Worm (Caenorhabditis elegans) whole organism, L3 larva: ENCODE data around the gene rpn-13.

ENCODE experiments used
- ZK546.5 ChIP-seq: sonication (generic microtip); optimal IDR thresholded peaks from 2 replicates; lab custom pipeline; 2017; ENCODE audit warnings: missing biosample characterization, missing genetic modification characterization
- aly-2 ChIP-seq: fragments of 150-350 bp; optimal IDR thresholded peaks from 2 replicates; lab custom pipeline; 2014; ENCODE audit warnings: missing biosample characterization, missing genetic modification characterization
- ama-1 ChIP-seq: fragments of 150-350 bp; optimal IDR thresholded peaks from 2 replicates; lab custom pipeline; 2018
- ceh-16 ChIP-seq: sonication (generic microtip); optimal IDR thresholded peaks from 2 replicates; lab custom pipeline; 2017; ENCODE audit warnings: missing biosample characterization, missing genetic modification characterization
- ceh-28 ChIP-seq: fragments of 150-350 bp; optimal IDR thresholded peaks from 2 replicates; lab custom pipeline; 2014; ENCODE audit warnings: missing biosample characterization, missing genetic modification reagents, missing genetic modification characterization
- ceh-9 ChIP-seq: sonication (generic microtip); optimal IDR thresholded peaks from 2 replicates; lab custom pipeline; 2018; ENCODE audit warnings: missing biosample characterization, missing genetic modification characterization
- egl-27 ChIP-seq: sonication (generic microtip); optimal IDR thresholded peaks from 4 replicates; lab custom pipeline; 2017; ENCODE audit warnings: missing biosample characterization, missing genetic modification reagents, missing genetic modification characterization
- egl-5 ChIP-seq: fragments of 150-350 bp; optimal IDR thresholded peaks from 2 replicates; lab custom pipeline; 2017; ENCODE audit warnings: missing biosample characterization, missing genetic modification reagents, missing genetic modification characterization, inconsistent platforms
- elt-1 ChIP-seq: fragments of 150-350 bp; optimal IDR thresholded peaks from 2 replicates; lab custom pipeline; 2014; ENCODE audit warnings: missing biosample characterization, missing genetic modification characterization
- elt-2 ChIP-seq: sonication (generic microtip); optimal IDR thresholded peaks from 2 replicates; lab custom pipeline; 2016; ENCODE audit warnings: missing genetic modification reagents, mild to moderate bottlenecking, missing genetic modification characterization, missing compliant biosample characterization
- elt-3 ChIP-seq, 3 experiments: fragments of 150-350 bp in 1 of 3; sonication (generic microtip) in 2 of 3; optimal IDR thresholded peaks; 2 replicates in 2 of 3; 4 replicates in 1 of 3; lab custom pipeline; 2014 to 2017; ENCODE audit warnings: missing biosample characterization in 3 of 3, missing genetic modification characterization in 3 of 3
- eor-1 ChIP-seq, 2 experiments: fragments of 150-350 bp; optimal IDR thresholded peaks; 2 replicates each; lab custom pipeline; 2014 to 2018; ENCODE audit warnings: missing biosample characterization in 2 of 2, missing genetic modification characterization in 2 of 2
- fkh-10 ChIP-seq: sonication (generic microtip); optimal IDR thresholded peaks from 2 replicates; lab custom pipeline; 2017; ENCODE audit warnings: missing biosample characterization, missing genetic modification reagents, missing genetic modification characterization
- fkh-2 ChIP-seq: fragments of 150-350 bp; optimal IDR thresholded peaks from 2 replicates; lab custom pipeline; 2014; ENCODE audit warnings: missing biosample characterization, missing genetic modification reagents, missing genetic modification characterization
- fos-1 ChIP-seq: fragments of 150-350 bp; optimal IDR thresholded peaks from 2 replicates; lab custom pipeline; 2014; ENCODE audit warnings: missing biosample characterization, missing genetic modification characterization
- hmg-11 ChIP-seq: sonication (generic microtip); optimal IDR thresholded peaks from 2 replicates; lab custom pipeline; 2016; ENCODE audit warnings: missing genetic modification characterization, missing compliant biosample characterization
- jun-1 ChIP-seq: fragments of 150-350 bp; optimal IDR thresholded peaks from 2 replicates; lab custom pipeline; 2014; ENCODE audit warnings: missing biosample characterization, missing genetic modification reagents, missing genetic modification characterization
- lin-15B ChIP-seq: fragments of 150-350 bp; optimal IDR thresholded peaks from 2 replicates; lab custom pipeline; 2014; ENCODE audit warnings: missing biosample characterization, missing genetic modification characterization
- lin-39 ChIP-seq: fragments of 150-350 bp; optimal IDR thresholded peaks from 2 replicates; lab custom pipeline; 2018; ENCODE audit warnings: missing biosample characterization, missing genetic modification reagents, missing genetic modification characterization
- mdl-1 ChIP-seq: fragments of 150-350 bp; optimal IDR thresholded peaks from 2 replicates; lab custom pipeline; 2014; ENCODE audit warnings: missing biosample characterization, missing genetic modification characterization
- mml-1 ChIP-seq: fragments of 150-350 bp; sonication (generic microtip); optimal IDR thresholded peaks from 3 replicates; lab custom pipeline; 2014; ENCODE audit warnings: missing biosample characterization, missing genetic modification characterization
- nfya-1 ChIP-seq: sonication (generic microtip); optimal IDR thresholded peaks from 2 replicates; lab custom pipeline; 2017; ENCODE audit warnings: missing genetic modification characterization, mild to moderate bottlenecking, missing compliant biosample characterization, antibody characterized with exemption, moderate library complexity; ENCODE audit not compliant: insufficient read depth
- nhr-11 ChIP-seq: fragments of 150-350 bp; optimal IDR thresholded peaks from 2 replicates; lab custom pipeline; 2014; ENCODE audit warnings: missing biosample characterization, missing genetic modification characterization
- nhr-12 ChIP-seq: fragments of 150-350 bp; optimal IDR thresholded peaks from 2 replicates; lab custom pipeline; 2014; ENCODE audit warnings: missing biosample characterization, missing genetic modification characterization
- nhr-23 ChIP-seq: fragments of 150-350 bp; optimal IDR thresholded peaks from 2 replicates; lab custom pipeline; 2014; ENCODE audit warnings: missing biosample characterization, missing genetic modification reagents, missing genetic modification characterization
- nhr-237 ChIP-seq: fragments of 150-350 bp; optimal IDR thresholded peaks from 2 replicates; lab custom pipeline; 2014; ENCODE audit warnings: missing biosample characterization, missing genetic modification characterization
- nhr-25 ChIP-seq: sonication (generic microtip); optimal IDR thresholded peaks from 2 replicates; lab custom pipeline; 2017; ENCODE audit warnings: missing biosample characterization, missing genetic modification characterization
- nhr-28 ChIP-seq: fragments of 150-350 bp; optimal IDR thresholded peaks from 2 replicates; lab custom pipeline; 2014; ENCODE audit warnings: missing biosample characterization, missing genetic modification characterization
- nhr-43 ChIP-seq: sonication (generic microtip); optimal IDR thresholded peaks from 2 replicates; lab custom pipeline; 2016; ENCODE audit warnings: mild to moderate bottlenecking, missing genetic modification characterization, missing compliant biosample characterization; ENCODE audit not compliant: poor library complexity, severe bottlenecking
- nhr-76 ChIP-seq: fragments of 150-350 bp; sonication (generic microtip); optimal IDR thresholded peaks from 5 replicates; lab custom pipeline; 2014; ENCODE audit warnings: missing biosample characterization, missing genetic modification characterization
- nhr-77 ChIP-seq: fragments of 150-350 bp; optimal IDR thresholded peaks from 2 replicates; lab custom pipeline; 2014; ENCODE audit warnings: missing biosample characterization, missing genetic modification characterization
- pqm-1 ChIP-seq: fragments of 150-350 bp; optimal IDR thresholded peaks from 2 replicates; lab custom pipeline; 2017; ENCODE audit warnings: missing biosample characterization, missing genetic modification characterization, inconsistent platforms
- sea-2 ChIP-seq: fragments of 150-350 bp; sonication (generic microtip); optimal IDR thresholded peaks from 4 replicates; lab custom pipeline; 2014; ENCODE audit warnings: missing biosample characterization, missing genetic modification reagents, missing genetic modification characterization
- snpc-4 ChIP-seq: fragments of 150-350 bp; optimal IDR thresholded peaks from 2 replicates; lab custom pipeline; 2014; ENCODE audit warnings: missing biosample characterization, missing genetic modification characterization
- unc-39 ChIP-seq: sonication (generic microtip); optimal IDR thresholded peaks from 4 replicates; lab custom pipeline; 2017; ENCODE audit warnings: missing biosample characterization, missing genetic modification characterization
- unc-62 ChIP-seq: fragments of 150-350 bp; sonication (generic microtip); optimal IDR thresholded peaks from 4 replicates; lab custom pipeline; 2014; ENCODE audit warnings: missing biosample characterization, missing genetic modification reagents, missing genetic modification characterization
- zag-1 ChIP-seq: fragments of 150-350 bp; optimal IDR thresholded peaks from 2 replicates; lab custom pipeline; 2014; ENCODE audit warnings: missing biosample characterization, missing genetic modification characterization
- ztf-11 ChIP-seq: fragments of 150-350 bp; optimal IDR thresholded peaks from 2 replicates; lab custom pipeline; 2014; ENCODE audit warnings: missing biosample characterization, missing genetic modification characterization

Gene rpn-13

ce11 chrIII:6310352-6310751 is 31.4 kb downstream of the rpn-13 start:
- TF ChIP-seq egl-5 (no peak), ceh-16 (no peak), fkh-10 (GFP tag; lab: Kevin White, UChicago) (peak; percentile 43)

ce11 chrIII:6309066-6309465 is 32.7 kb downstream of the rpn-13 start, which contains the start of gene gar-2:
TSS of gene gar-2 (plus strand) at chrIII:6309366.
- TF ChIP-seq lin-15B (tag; lab: Kevin White, UChicago) (no peak), ceh-28 (tag; lab: Kevin White, UChicago) (no peak), mdl-1 (tag; lab: Kevin White, UChicago) (no peak), ztf-11 (no peak), ceh-16 (no peak), ZK546.5 (no peak), nhr-77 (tag; lab: Kevin White, UChicago) (no peak), lin-39 (tag; lab: Kevin White, UChicago) (no peak), nhr-28 (no peak), ama-1 (lab: Kevin White, UChicago) (no peak), nhr-76 (tag; lab: Kevin White, UChicago) (no peak), ceh-9 (tag; lab: Kevin White, UChicago) (no peak), jun-1 (tag; lab: Kevin White, UChicago) (no peak), pqm-1 (tag; lab: Kevin White, UChicago) (no peak), fkh-2 (tag; lab: Kevin White, UChicago) (no peak), unc-39 (tag; lab: Kevin White, UChicago) (no peak), nhr-25 (no peak), zag-1 (tag; lab: Kevin White, UChicago) (no peak), nfya-1 (tag; lab: Kevin White, UChicago) (no peak)
- TF ChIP-seq, all 47 proteins: peak for 0

ce11 chrIII:6307832-6308231 is 33.9 kb downstream of the rpn-13 start:
- TF ChIP-seq nhr-23 (tag; lab: Kevin White, UChicago), result no peak
- TF ChIP-seq nhr-76 (tag; lab: Kevin White, UChicago), result no peak
- TF ChIP-seq snpc-4 (tag; lab: Kevin White, UChicago), result no peak
- TF ChIP-seq unc-39 (tag; lab: Kevin White, UChicago), result no peak
- TF ChIP-seq egl-27, result no peak
- TF ChIP-seq jun-1 (tag; lab: Kevin White, UChicago), result no peak
- TF ChIP-seq lin-39 (tag; lab: Kevin White, UChicago), result no peak
- TF ChIP-seq nhr-77 (tag; lab: Kevin White, UChicago), result no peak
- no peak for TF ChIP-seq nhr-25
- peak; percentile 67 for TF ChIP-seq elt-1 (tag; lab: Kevin White, UChicago)
- TF ChIP-seq nfya-1 (tag; lab: Kevin White, UChicago), result peak; percentile 41
- TF ChIP-seq zag-1 (tag; lab: Kevin White, UChicago), result no peak
- TF ChIP-seq elt-3 (tag; optimal IDR thresholded peaks at IDR 0.05; lab: Kevin White, UChicago), result no peak
- TF ChIP-seq nhr-28, result no peak
- no peak for TF ChIP-seq ceh-9 (tag; lab: Kevin White, UChicago)
- no peak for TF ChIP-seq nhr-237 (tag; lab: Kevin White, UChicago)
- TF ChIP-seq nhr-11 (tag; lab: Kevin White, UChicago), result no peak
- no peak for TF ChIP-seq nhr-43 (tag; lab: Kevin White, UChicago)
- TF ChIP-seq elt-2 (tag; lab: Kevin White, UChicago), result no peak
- peak; percentile 22 for TF ChIP-seq fkh-10 (GFP tag; lab: Kevin White, UChicago)

- no peak for TF ChIP-seq sea-2 (GFP tag; lab: Kevin White, UChicago)
- TF ChIP-seq ama-1 (lab: Kevin White, UChicago), result no peak
- no peak for TF ChIP-seq hmg-11 (tag; lab: Kevin White, UChicago)
- TF ChIP-seq fos-1, result no peak
- no peak for TF ChIP-seq elt-3 (tag; optimal IDR thresholded peaks at IDR 0.05; lab: Kevin White, UChicago)
- TF ChIP-seq unc-62 (GFP tag; lab: Kevin White, UChicago), result no peak
- no peak for TF ChIP-seq eor-1 (tag; optimal IDR thresholded peaks at IDR 0.05; lab: Kevin White, UChicago)
- no peak for TF ChIP-seq ZK546.5
- no peak for TF ChIP-seq nhr-23 (tag; lab: Kevin White, UChicago)
- TF ChIP-seq mdl-1 (tag; lab: Kevin White, UChicago), result no peak
- no peak for TF ChIP-seq nhr-12
- no peak for TF ChIP-seq nhr-43 (tag; lab: Kevin White, UChicago)
- no peak for TF ChIP-seq fkh-2 (tag; lab: Kevin White, UChicago)
- no peak for TF ChIP-seq mml-1 (tag; lab: Kevin White, UChicago)
- TF ChIP-seq egl-5, result no peak
- TF ChIP-seq aly-2 (tag; lab: Kevin White, UChicago), result no peak
- no peak for TF ChIP-seq ceh-16
Measured at ce11 chrIII:6303787-6304186, 37.9 kb downstream of the rpn-13 start.
